Fruit fly (Drosophila melanogaster): ENCODE results near the gene CG17380.

The CG17380 gene

DNA sequence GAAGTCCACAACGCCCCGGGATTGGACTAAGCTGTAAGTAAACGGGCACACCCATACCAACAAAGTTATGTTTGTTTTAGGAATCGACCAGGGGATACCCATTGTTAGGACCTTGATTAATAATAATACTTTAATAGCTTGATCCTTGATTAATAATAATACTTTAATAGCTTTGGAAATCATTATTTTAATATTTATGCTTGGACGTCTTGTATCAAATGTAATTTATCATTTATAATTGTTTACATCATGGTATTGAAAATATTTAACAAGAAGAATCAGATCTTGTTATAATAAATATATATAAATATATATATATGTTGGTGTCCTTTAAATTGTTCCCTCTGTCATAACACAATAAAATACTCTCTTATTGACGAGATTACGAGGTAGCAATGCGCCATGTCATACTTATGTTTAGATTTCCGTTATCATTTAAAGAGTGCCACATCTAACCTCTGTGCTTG lies 46.6 kb downstream of the CG17380 start (continued):
- TF ChIP-seq CG3919 (GFP tag; optimal IDR thresholded peaks at IDR 0.05) (peak; percentile 75), Hr39 (GFP tag; optimal IDR thresholded peaks at IDR 0.05) (peak; percentile 42), Ets21C (GFP tag; optimal IDR thresholded peaks at IDR 0.05) (no peak), CG9139 (GFP tag; optimal IDR thresholded peaks at IDR 0.05) (peak; percentile 50), CG34406 (GFP tag; optimal IDR thresholded peaks at IDR 0.05) (peak; percentile 88), CG4318 (GFP tag; optimal IDR thresholded peaks at IDR 0.05) (peak; percentile 70), Eip93F (GFP tag; optimal IDR thresholded peaks at IDR 0.05) (no peak), dac (GFP tag; optimal IDR thresholded peaks at IDR 0.05) (peak; percentile 45), CG8319 (GFP tag; optimal IDR thresholded peaks at IDR 0.05) (peak; percentile 18), CG11294 (GFP tag; IDR thresholded peaks at IDR 0.05) (peak; percentile 50; the same call in 1 of the 2 replicates), acj6 (GFP tag; optimal IDR thresholded peaks at IDR 0.05) (peak; percentile 78), Eip75B (GFP tag; optimal IDR thresholded peaks at IDR 0.05) (peak; percentile 27), Blimp-1 (GFP tag; optimal IDR thresholded peaks at IDR 0.05) (peak; percentile 38), Sox15 (GFP tag; optimal IDR thresholded peaks at IDR 0.05) (peak; percentile 57), CG6854 (GFP tag; optimal IDR thresholded peaks at IDR 0.05) (no peak), Eip78C (GFP tag) (peak; percentile 92), Sox102F (GFP tag; optimal IDR thresholded peaks at IDR 0.05) (no peak), OdsH (GFP tag; optimal IDR thresholded peaks at IDR 0.05) (peak; percentile 83), topi (GFP tag; optimal IDR thresholded peaks at IDR 0.05) (peak; percentile 61)

DNA sequence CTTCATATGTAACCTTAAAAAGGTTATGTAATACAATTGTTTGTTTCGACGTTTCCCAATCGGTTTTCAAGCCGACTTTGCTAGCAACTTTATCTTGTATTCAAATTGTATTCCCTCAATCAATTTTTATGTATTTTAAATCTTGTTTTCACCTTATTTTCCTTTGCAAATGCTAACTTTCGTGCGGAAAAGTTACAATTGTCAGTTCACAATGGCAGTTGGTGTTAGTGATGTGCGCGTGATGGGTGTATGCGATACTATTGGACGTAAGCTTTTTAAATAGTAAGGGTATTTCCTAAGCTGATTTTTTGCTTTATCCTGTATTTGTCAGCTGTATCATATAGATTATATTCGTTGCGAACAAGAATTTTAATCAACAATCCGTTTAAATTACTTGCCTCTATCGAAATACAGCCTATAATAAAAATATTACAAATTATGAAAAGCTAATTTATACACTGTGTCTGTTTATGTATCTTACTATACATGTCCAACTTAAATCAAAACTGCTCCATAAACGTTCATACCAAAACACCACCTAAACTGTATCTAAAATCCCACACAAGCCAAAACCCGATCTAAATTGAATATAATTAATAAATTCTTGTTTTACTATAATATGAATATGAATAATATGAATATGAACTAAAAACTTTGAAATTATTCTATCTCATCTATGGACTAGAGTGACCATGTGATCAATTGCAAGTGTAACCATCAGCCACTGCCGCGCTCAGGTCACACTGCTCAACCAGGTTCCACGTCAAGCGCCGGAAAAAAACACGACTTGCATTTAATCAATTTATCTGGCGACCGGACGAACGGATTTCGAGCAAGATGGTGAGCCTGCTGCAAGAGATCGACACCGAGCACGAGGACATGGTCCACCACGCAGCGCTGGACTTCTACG lies 47.4 kb downstream of the CG17380 start, which contains the start of the genes ATPsynCF6 and Sec13:
TSS of gene ATPsynCF6 (minus strand) at position 236 of the 910 bp plus-strand sequence.
TSS of gene Sec13 (plus strand) at position 450 of the 910 bp plus-strand sequence.
- TF ChIP-seq CG10669 (GFP tag; optimal IDR thresholded peaks at IDR 0.05) (peak; percentile 35), svp (GFP tag) (peak; percentile 88), CG8319 (GFP tag; optimal IDR thresholded peaks at IDR 0.05) (no peak), Gug (GFP tag; IDR thresholded peaks at IDR 0.05) (peak; percentile 43; the same call in 1 of the 2 replicates), CG3032 (tag; optimal IDR thresholded peaks at IDR 0.05) (peak; percentile 61), CG16779 (tag; optimal IDR thresholded peaks at IDR 0.05) (no peak), Sox102F (GFP tag; optimal IDR thresholded peaks at IDR 0.05) (no peak), vri (GFP tag; optimal IDR thresholded peaks at IDR 0.05) (peak; percentile 51), esn (GFP tag; optimal IDR thresholded peaks at IDR 0.05) (peak; percentile 52), fd59A (GFP tag; optimal IDR thresholded peaks at IDR 0.05) (no peak), Sox15 (GFP tag; optimal IDR thresholded peaks at IDR 0.05) (peak; percentile 7), CG6276 (GFP tag; optimal IDR thresholded peaks at IDR 0.05) (no peak), Hr4 (GFP tag; optimal IDR thresholded peaks at IDR 0.05) (peak; percentile 58), ss (GFP tag; optimal IDR thresholded peaks at IDR 0.05) (peak in 1 of 2 experiments; percentile 20), salr (GFP tag; optimal IDR thresholded peaks at IDR 0.05) (peak in 1 of 2 experiments; percentile 38), cyc (GFP tag; optimal IDR thresholded peaks at IDR 0.05) (peak; percentile 45), CG6163 (GFP tag; IDR thresholded peaks at IDR 0.05) (peak; percentile 54; the same call in 2 of the 3 replicates), spab (GFP tag; optimal IDR thresholded peaks at IDR 0.05) (no peak), CG10631 (GFP tag; optimal IDR thresholded peaks at IDR 0.05) (peak; percentile 66), Sox14 (GFP tag; optimal IDR thresholded peaks at IDR 0.05) (peak; percentile 33), Eip75B (GFP tag; optimal IDR thresholded peaks at IDR 0.05) (peak; percentile 1), Ets21C (GFP tag; optimal IDR thresholded peaks at IDR 0.05) (peak; percentile 38), CG9139 (GFP tag; optimal IDR thresholded peaks at IDR 0.05) (no peak), eg (GFP tag; IDR thresholded peaks at IDR 0.05) (peak; percentile 65; the same call in 2 of the 3 replicates), CG1621 (tag; optimal IDR thresholded peaks at IDR 0.05) (no peak), Hr39 (GFP tag; optimal IDR thresholded peaks at IDR 0.05) (peak; percentile 43), CG15336 (GFP tag; IDR thresholded peaks at IDR 0.05) (peak; percentile 58), CG3919 (GFP tag; optimal IDR thresholded peaks at IDR 0.05) (peak; percentile 62), Smox (GFP tag; optimal IDR thresholded peaks at IDR 0.05) (peak; percentile 37), Hr38 (GFP tag; optimal IDR thresholded peaks at IDR 0.05) (no peak), CG6792 (GFP tag; optimal IDR thresholded peaks at IDR 0.05) (peak; percentile 39), Blimp-1 (GFP tag; optimal IDR thresholded peaks at IDR 0.05) (no peak), topi (GFP tag; optimal IDR thresholded peaks at IDR 0.05) (peak; percentile 53), CG8632 (GFP tag; optimal IDR thresholded peaks at IDR 0.05) (no peak), acj6 (GFP tag; optimal IDR thresholded peaks at IDR 0.05) (peak; percentile 36), dac (GFP tag; optimal IDR thresholded peaks at IDR 0.05) (no peak), lz (GFP tag; optimal IDR thresholded peaks at IDR 0.05) (peak; percentile 63), Met (GFP tag; optimal IDR thresholded peaks at IDR 0.05) (peak; percentile 46), Ets96B (tag; optimal IDR thresholded peaks at IDR 0.05) (peak; percentile 3), CG34406 (GFP tag; optimal IDR thresholded peaks at IDR 0.05) (peak; percentile 27)
